Worm (Caenorhabditis elegans) whole organism, L1 larva: Measurements from ENCODE around the gene Y37D8A.2.

Experiments
- aly-2 ChIP-seq: fragments of 150-350 bp; optimal IDR thresholded peaks from 2 replicates; lab custom pipeline; 2014; ENCODE audit warnings: missing biosample characterization, missing genetic modification characterization
- ama-1 ChIP-seq: fragments of 150-350 bp; optimal IDR thresholded peaks from 2 replicates; lab custom pipeline; 2014
- blmp-1 ChIP-seq: fragments of 150-350 bp; optimal IDR thresholded peaks from 2 replicates; lab custom pipeline; 2014; ENCODE audit warnings: missing biosample characterization, missing genetic modification characterization
- efl-1 ChIP-seq, 4 experiments: fragments of 150-350 bp; optimal IDR thresholded peaks in 3 of 4; peaks in 1 of 4; 1 replicate in 1 of 4; 2 replicates in 3 of 4; lab custom pipeline; 2014; ENCODE audit warnings: missing biosample characterization in 2 of 4, missing genetic modification characterization in 2 of 4, missing genetic modification reagents in 2 of 4
- egl-27 ChIP-seq, 2 experiments: fragments of 150-350 bp in 1 of 2; sonication (generic microtip); optimal IDR thresholded peaks; 3 replicates each; lab custom pipeline; 2017 to 2018; ENCODE audit warnings: missing biosample characterization in 2 of 2, missing genetic modification characterization in 2 of 2, missing genetic modification reagents in 2 of 2
- fkh-10 ChIP-seq: sonication (generic microtip); optimal IDR thresholded peaks from 2 replicates; lab custom pipeline; 2017; ENCODE audit warnings: missing biosample characterization, missing genetic modification reagents, missing genetic modification characterization
- fkh-4 ChIP-seq: sonication (generic microtip); optimal IDR thresholded peaks from 2 replicates; lab custom pipeline; 2016; ENCODE audit warnings: missing compliant biosample characterization, missing genetic modification characterization, borderline replicate concordance
- fkh-8 ChIP-seq: sonication (generic microtip); optimal IDR thresholded peaks from 2 replicates; lab custom pipeline; 2016; ENCODE audit warnings: mild to moderate bottlenecking, missing genetic modification characterization, missing compliant biosample characterization
- fos-1 ChIP-seq: fragments of 150-350 bp; optimal IDR thresholded peaks from 2 replicates; lab custom pipeline; 2014; ENCODE audit warnings: missing biosample characterization, missing genetic modification characterization
- hlh-17 ChIP-seq: fragments of 200-800 bp; sonication (Bioruptor generic); optimal IDR thresholded peaks from 2 replicates; lab custom pipeline; 2018; ENCODE audit warnings: missing genetic modification characterization, mild to moderate bottlenecking, missing compliant biosample characterization, moderate library complexity, borderline replicate concordance
- hpl-2 ChIP-seq: fragments of 150-350 bp; optimal IDR thresholded peaks from 2 replicates; lab custom pipeline; 2014; ENCODE audit warnings: missing biosample characterization, missing genetic modification reagents, missing genetic modification characterization
- isw-1 ChIP-seq: fragments of 200-800 bp; sonication (Bioruptor generic); IDR thresholded peaks from 2 replicates; pipeline ENCODE4 v1.3.6; 2022; ENCODE audit warnings: missing genetic modification characterization, missing compliant biosample characterization
- jun-1 ChIP-seq: fragments of 150-350 bp; optimal IDR thresholded peaks from 2 replicates; lab custom pipeline; 2014; ENCODE audit warnings: missing biosample characterization, missing genetic modification reagents, missing genetic modification characterization
- lin-13 ChIP-seq: fragments of 150-350 bp; optimal IDR thresholded peaks from 2 replicates; lab custom pipeline; 2014; ENCODE audit warnings: missing biosample characterization, missing genetic modification reagents, missing genetic modification characterization
- lin-14 ChIP-seq: fragments of 200-800 bp; sonication (Bioruptor generic); optimal IDR thresholded peaks from 2 replicates; lab custom pipeline; 2018; ENCODE audit warnings: mild to moderate bottlenecking, missing genetic modification characterization, moderate library complexity, missing compliant biosample characterization
- lin-15B ChIP-seq: fragments of 150-350 bp; sonication (generic microtip); optimal IDR thresholded peaks from 3 replicates; lab custom pipeline; 2014; ENCODE audit warnings: missing biosample characterization, missing genetic modification characterization
- lin-35 ChIP-seq, 2 experiments: fragments of 150-350 bp; optimal IDR thresholded peaks; 2 replicates each; lab custom pipeline; 2014; ENCODE audit warnings: missing biosample characterization in 2 of 2, missing genetic modification characterization in 2 of 2, missing genetic modification reagents in 2 of 2
- mab-9 ChIP-seq: fragments of 200-800 bp; sonication (Bioruptor generic); IDR thresholded peaks from 2 replicates; pipeline ENCODE4 v1.3.6; 2022; ENCODE audit warnings: missing genetic modification reagents, missing genetic modification characterization, missing compliant biosample characterization
- nhr-19 ChIP-seq: fragments of 200-800 bp; sonication (Bioruptor generic); conservative IDR thresholded peaks from 2 replicates; pipeline ENCODE4 v1.3.6; 2022; ENCODE audit warnings: missing genetic modification characterization, missing compliant biosample characterization
- nhr-237 ChIP-seq: fragments of 150-350 bp; optimal IDR thresholded peaks from 2 replicates; lab custom pipeline; 2014; ENCODE audit warnings: missing biosample characterization, missing genetic modification characterization
- nhr-71 ChIP-seq: sonication (generic microtip); optimal IDR thresholded peaks from 2 replicates; lab custom pipeline; 2016; ENCODE audit warnings: mild to moderate bottlenecking, missing genetic modification characterization, moderate library complexity, missing compliant biosample characterization
- nhr-76 ChIP-seq: sonication (generic microtip); optimal IDR thresholded peaks from 2 replicates; lab custom pipeline; 2017; ENCODE audit warnings: missing biosample characterization, missing genetic modification characterization
- nhr-77 ChIP-seq: fragments of 150-350 bp; optimal IDR thresholded peaks from 2 replicates; lab custom pipeline; 2014; ENCODE audit warnings: missing biosample characterization, missing genetic modification characterization
- nhr-90 ChIP-seq: sonication (generic microtip); optimal IDR thresholded peaks from 2 replicates; lab custom pipeline; 2016; ENCODE audit warnings: mild to moderate bottlenecking, missing genetic modification characterization, missing compliant biosample characterization; ENCODE audit not compliant: poor library complexity
- pax-3 ChIP-seq: fragments of 200-800 bp; sonication (Bioruptor generic); optimal IDR thresholded peaks from 2 replicates; lab custom pipeline; 2018; ENCODE audit warnings: mild to moderate bottlenecking, missing genetic modification characterization, moderate library complexity, missing compliant biosample characterization
- pqm-1 ChIP-seq: sonication (generic microtip); optimal IDR thresholded peaks from 3 replicates; lab custom pipeline; 2017; ENCODE audit warnings: missing biosample characterization, missing genetic modification characterization
- rnt-1 ChIP-seq: sonication (generic microtip); optimal IDR thresholded peaks from 2 replicates; lab custom pipeline; 2016; ENCODE audit warnings: mild to moderate bottlenecking, missing genetic modification characterization, moderate library complexity, missing compliant biosample characterization
- skn-1 ChIP-seq: fragments of 150-350 bp; optimal IDR thresholded peaks from 2 replicates; lab custom pipeline; 2014; ENCODE audit warnings: missing biosample characterization, missing genetic modification characterization
- sox-4 ChIP-seq: sonication (generic microtip); optimal IDR thresholded peaks from 2 replicates; lab custom pipeline; 2016; ENCODE audit warnings: missing genetic modification characterization, missing compliant biosample characterization
- sptf-1 ChIP-seq: fragments of 150-350 bp; optimal IDR thresholded peaks from 2 replicates; lab custom pipeline; 2014; ENCODE audit warnings: missing biosample characterization, missing genetic modification characterization
- sup-37 ChIP-seq: fragments of 200-800 bp; sonication (Bioruptor generic); optimal IDR thresholded peaks from 2 replicates; lab custom pipeline; 2018; ENCODE audit warnings: mild to moderate bottlenecking, missing genetic modification characterization, missing compliant biosample characterization
- swsn-7 ChIP-seq: sonication (generic microtip); optimal IDR thresholded peaks from 2 replicates; lab custom pipeline; 2016; ENCODE audit warnings: missing genetic modification characterization, missing compliant biosample characterization
- tbx-2 ChIP-seq: sonication (generic microtip); optimal IDR thresholded peaks from 2 replicates; lab custom pipeline; 2016; ENCODE audit warnings: missing genetic modification characterization, missing compliant biosample characterization
- unc-130 ChIP-seq: fragments of 150-350 bp; optimal IDR thresholded peaks from 2 replicates; lab custom pipeline; 2017; ENCODE audit warnings: missing biosample characterization, missing genetic modification characterization, inconsistent platforms
- unc-30 ChIP-seq: sonication (generic microtip); optimal IDR thresholded peaks from 2 replicates; lab custom pipeline; 2017; ENCODE audit warnings: missing biosample characterization, missing genetic modification characterization
- unc-98 ChIP-seq: fragments of 200-800 bp; sonication (Bioruptor generic); IDR thresholded peaks from 2 replicates; pipeline ENCODE4 v1.3.6; 2022; ENCODE audit warnings: missing genetic modification characterization, missing compliant biosample characterization
- xbp-1 ChIP-seq: sonication (generic microtip); optimal IDR thresholded peaks from 2 replicates; lab custom pipeline; 2016; ENCODE audit warnings: missing genetic modification characterization, missing compliant biosample characterization
- zag-1 ChIP-seq: fragments of 150-350 bp; optimal IDR thresholded peaks from 2 replicates; lab custom pipeline; 2014; ENCODE audit warnings: missing biosample characterization, missing genetic modification characterization
- ztf-11 ChIP-seq, 2 experiments: sonication (generic microtip); optimal IDR thresholded peaks; 2 replicates each; lab custom pipeline; 2016 to 2017; ENCODE audit warnings: missing genetic modification characterization in 2 of 2, missing biosample characterization in 1 of 2, missing compliant biosample characterization in 1 of 2
- ztf-4 ChIP-seq: fragments of 150-350 bp; optimal IDR thresholded peaks from 2 replicates; lab custom pipeline; 2014; ENCODE audit warnings: missing biosample characterization, missing genetic modification characterization

Gene Y37D8A.2

ce11 chrIII:12819909-12820308 lies at the start of gene Y37D8A.2, which contains the start of gene Y37D8A.25:
Gene Y37D8A.2 (plus strand): TSS chrIII:12820193.
Gene Y37D8A.25 (minus strand): TSS chrIII:12820253.
- TF ChIP-seq unc-130 (tag; lab: Kevin White, UChicago) (peak; percentile 25), nhr-71 (peak; percentile 42), fkh-10 (no peak), rnt-1 (tag; lab: Kevin White, UChicago) (peak; percentile 59), sox-4 (tag; lab: Kevin White, UChicago) (no peak), hlh-17 (GFP tag; lab: Kevin White, UChicago) (no peak), nhr-77 (tag; lab: Kevin White, UChicago) (no peak), nhr-19 (GFP tag; lab: Robert Waterston, UW) (peak; percentile 22)

ce11 chrIII:12773753-12774152 lies 46.2 kb upstream of the Y37D8A.2 start:
- TF ChIP-seq efl-1 (optimal IDR thresholded peaks at IDR 0.05; lab: Kevin White, UChicago) (no peak), efl-1 (GFP tag; optimal IDR thresholded peaks at IDR 0.05 in 1 of 2; lab: Kevin White, UChicago) (peak in 1 of 2 experiments; percentile 76), sup-37 (GFP tag; lab: Kevin White, UChicago) (no peak)

ce11 chrIII:12779676-12780337 lies 40.2 kb upstream of the Y37D8A.2 start, which contains the start of gene gab-1:
Gene gab-1 (minus strand): TSS chrIII:12779726.
- no peak for TF ChIP-seq lin-14 (GFP tag; lab: Kevin White, UChicago)
- TF ChIP-seq zag-1 (tag; lab: Kevin White, UChicago), result no peak
- TF ChIP-seq lin-13, result no peak
- no peak for TF ChIP-seq nhr-237
- TF ChIP-seq nhr-76 (tag; lab: Kevin White, UChicago), result no peak
- no peak for TF ChIP-seq egl-27 (tag; optimal IDR thresholded peaks at IDR 0.05; lab: Kevin White, UChicago)
- no peak for TF ChIP-seq ztf-11 (tag; optimal IDR thresholded peaks at IDR 0.05; lab: Kevin White, UChicago)
- no peak for TF ChIP-seq mab-9 (GFP tag; lab: Robert Waterston, UW)
- no peak for TF ChIP-seq fkh-8 (tag; lab: Kevin White, UChicago)
- TF ChIP-seq skn-1 (tag; lab: Kevin White, UChicago), result no peak
- TF ChIP-seq tbx-2 (tag; lab: Kevin White, UChicago), result no peak
- no peak for TF ChIP-seq sptf-1 (tag; lab: Kevin White, UChicago)
- TF ChIP-seq pqm-1, result no peak
- no peak for TF ChIP-seq lin-35 (GFP tag; optimal IDR thresholded peaks at IDR 0.05; lab: Kevin White, UChicago)
- no peak for TF ChIP-seq xbp-1 (tag; lab: Kevin White, UChicago)
- TF ChIP-seq ama-1, result no peak
- TF ChIP-seq nhr-90 (tag; lab: Kevin White, UChicago), result no peak
- no peak for TF ChIP-seq isw-1
- TF ChIP-seq rnt-1 (tag; lab: Kevin White, UChicago), result no peak

ce11 chrIII:12783878-12784277 lies 36.1 kb upstream of the Y37D8A.2 start:
- TF ChIP-seq fkh-10 (peak; percentile 82), fos-1 (tag; lab: Kevin White, UChicago) (no peak), aly-2 (no peak)
- TF ChIP-seq, all 84 proteins: peak for 1

- TF ChIP-seq lin-15B (no peak), unc-30 (tag; lab: Kevin White, UChicago) (no peak), sptf-1 (tag; lab: Kevin White, UChicago) (no peak)
- TF ChIP-seq, all 84 proteins: peak for 0
Measured at ce11 chrIII:12784854-12785253, 35.1 kb upstream of the Y37D8A.2 start, which contains the start of gene lgc-37. Gene lgc-37 (plus strand): TSS chrIII:12785154.

- TF ChIP-seq swsn-7 (tag; lab: Kevin White, UChicago), result no peak
- no peak for TF ChIP-seq isw-1
- no peak for TF ChIP-seq blmp-1
- TF ChIP-seq pax-3 (tag; lab: Kevin White, UChicago), result no peak
- no peak for TF ChIP-seq unc-98 (GFP tag; lab: Robert Waterston, UW)
- no peak for TF ChIP-seq jun-1 (tag; lab: Kevin White, UChicago)
- TF ChIP-seq lin-15B, result no peak
- TF ChIP-seq mab-9 (GFP tag; lab: Robert Waterston, UW), result no peak
- no peak for TF ChIP-seq fos-1 (tag; lab: Kevin White, UChicago)
- TF ChIP-seq hpl-2 (GFP tag; lab: Kevin White, UChicago), result no peak
- TF ChIP-seq efl-1 (optimal IDR thresholded peaks at IDR 0.05; lab: Kevin White, UChicago), result no peak
- no peak for TF ChIP-seq efl-1 (GFP tag; optimal IDR thresholded peaks at IDR 0.05 in 1 of 2; lab: Kevin White, UChicago)
- no peak for TF ChIP-seq fkh-4 (tag; lab: Kevin White, UChicago)
- no peak for TF ChIP-seq nhr-71
- no peak for TF ChIP-seq ztf-4 (tag; lab: Kevin White, UChicago)
- no peak for TF ChIP-seq unc-130 (tag; lab: Kevin White, UChicago)
- no peak for TF ChIP-seq skn-1 (tag; lab: Kevin White, UChicago)
Measured at ce11 chrIII:12785427-12785826, 34.6 kb upstream of the Y37D8A.2 start.
